Worm (Caenorhabditis elegans): Measurements from ENCODE around the gene glb-6.

Gene glb-6

ce11 chrV:5570433-5570832 is at the start of gene glb-6:
Gene glb-6, minus strand, starts transcription at chrV:5570533.
- TF ChIP-seq tbx-2 (tag; optimal IDR thresholded peaks at IDR 0.05) (no peak), fax-1 (tag; optimal IDR thresholded peaks at IDR 0.05) (no peak), C38D4.7 (GFP tag; optimal IDR thresholded peaks at IDR 0.05) (no peak), pros-1 (tag; optimal IDR thresholded peaks at IDR 0.05) (no peak), unc-42 (tag; optimal IDR thresholded peaks at IDR 0.05) (no peak), odd-2 (tag; optimal IDR thresholded peaks at IDR 0.05) (no peak), K09A11.1 (tag; optimal IDR thresholded peaks at IDR 0.05; ENCODE audit: insufficient read depth) (no peak), hlh-8 (tag; optimal IDR thresholded peaks at IDR 0.05) (no peak)

ce11 chrV:5620040-5620439 is 49.7 kb upstream of the glb-6 start, which contains the start of gene memb-2:
Gene memb-2, minus strand, starts transcription at chrV:5620140.
- no peak for TF ChIP-seq K09A11.1 (tag; optimal IDR thresholded peaks at IDR 0.05; ENCODE audit: insufficient read depth)
- TF ChIP-seq T23F11.4 (GFP tag; optimal IDR thresholded peaks at IDR 0.05): no peak
- no peak for TF ChIP-seq ceh-14 (tag; optimal IDR thresholded peaks at IDR 0.05)

ce11 chrV:5619372-5619771 is 49.0 kb upstream of the glb-6 start:
- TF ChIP-seq mec-3 (tag; optimal IDR thresholded peaks at IDR 0.05; ENCODE audit: borderline replicate concordance) (no peak), pha-4 (tag; optimal IDR thresholded peaks at IDR 0.05) (no peak), fkh-10 (GFP tag; optimal IDR thresholded peaks at IDR 0.05) (no peak), che-1 (tag; optimal IDR thresholded peaks at IDR 0.05) (no peak), ceh-24 (tag; optimal IDR thresholded peaks at IDR 0.05) (no peak), elt-2 (tag; optimal IDR thresholded peaks at IDR 0.05) (no peak), odd-2 (tag; optimal IDR thresholded peaks at IDR 0.05) (no peak), fax-1 (tag; optimal IDR thresholded peaks at IDR 0.05) (no peak), hlh-30 (tag; optimal IDR thresholded peaks at IDR 0.05; ENCODE audit: insufficient read depth) (no peak)

- TF ChIP-seq npax-4 (tag; optimal IDR thresholded peaks at IDR 0.05) (no peak), fkh-6 (tag; optimal IDR thresholded peaks at IDR 0.05) (no peak), Y22D7AL.16 (tag; optimal IDR thresholded peaks at IDR 0.05) (no peak), hlh-8 (tag; optimal IDR thresholded peaks at IDR 0.05) (no peak), madf-2 (tag; optimal IDR thresholded peaks at IDR 0.05) (no peak), dve-1 (tag; optimal IDR thresholded peaks at IDR 0.05) (no peak), hlh-13 (GFP tag; optimal IDR thresholded peaks at IDR 0.05) (no peak), ceh-48 (tag; optimal IDR thresholded peaks at IDR 0.05) (no peak), lim-6 (tag; optimal IDR thresholded peaks at IDR 0.05) (no peak), unc-86 (tag; optimal IDR thresholded peaks at IDR 0.05) (no peak), hlh-15 (tag; optimal IDR thresholded peaks at IDR 0.05) (no peak), ceh-30 (tag; optimal IDR thresholded peaks at IDR 0.05) (no peak), unc-3 (GFP tag; conservative IDR thresholded peaks at IDR 0.05) (no peak), unc-3 (tag; optimal IDR thresholded peaks at IDR 0.05) (no peak), odd-2 (tag; optimal IDR thresholded peaks at IDR 0.05) (no peak), nhr-232 (tag; optimal IDR thresholded peaks at IDR 0.05) (no peak), C38D4.7 (GFP tag; optimal IDR thresholded peaks at IDR 0.05) (no peak), ceh-24 (tag; optimal IDR thresholded peaks at IDR 0.05) (no peak), ceh-19 (GFP tag; optimal IDR thresholded peaks at IDR 0.05) (no peak), pat-9 (tag; optimal IDR thresholded peaks at IDR 0.05) (no peak), mec-3 (tag; optimal IDR thresholded peaks at IDR 0.05; ENCODE audit: borderline replicate concordance) (no peak)
These were observed 47.0 kb upstream of the glb-6 start, which contains the start of gene M03E7.2 for ce11 chrV:5617301-5617700. Gene M03E7.2, plus strand, starts transcription at chrV:5617601.

- no peak for TF ChIP-seq unc-55 (GFP tag; optimal IDR thresholded peaks at IDR 0.05)
- TF ChIP-seq pag-3 (tag; optimal IDR thresholded peaks at IDR 0.05; ENCODE audit: borderline replicate concordance): no peak
- no peak for TF ChIP-seq T23F11.4 (GFP tag; optimal IDR thresholded peaks at IDR 0.05)
- no peak for TF ChIP-seq pqm-1 (tag; optimal IDR thresholded peaks at IDR 0.05)
- TF ChIP-seq hlh-15 (tag; optimal IDR thresholded peaks at IDR 0.05): no peak
- no peak for TF ChIP-seq ceh-30 (tag; optimal IDR thresholded peaks at IDR 0.05)
- TF ChIP-seq mec-3 (tag; optimal IDR thresholded peaks at IDR 0.05; ENCODE audit: borderline replicate concordance): no peak
These were observed 44.4 kb upstream of the glb-6 start, which contains the start of gene M03E7.3 for ce11 chrV:5614724-5615123. Gene M03E7.3, plus strand, starts transcription at chrV:5615024.
